Fruit fly (Drosophila melanogaster) whole organism, embryonic: ENCODE data around the gene Acf.

Experiments used
- Adf1 ChIP-seq: fragments of 200-800 bp; sonication (Bioruptor generic); IDR thresholded peaks from 2 replicates; pipeline ENCODE4 v1.3.6; 2022; ENCODE audit warnings: missing biosample characterization, missing genetic modification characterization
- Atf-2 ChIP-seq: fragments of 200-800 bp; sonication (Bioruptor generic); optimal IDR thresholded peaks from 2 replicates; lab custom pipeline; 2016; ENCODE audit warnings: missing biosample characterization, missing genetic modification characterization
- BtbVII ChIP-seq: fragments of 200-800 bp; sonication (Bioruptor generic); optimal IDR thresholded peaks from 3 replicates; lab custom pipeline; 2017; ENCODE audit warnings: missing biosample characterization, mild to moderate bottlenecking, missing genetic modification characterization
- CG10321 ChIP-seq: fragments of 200-800 bp; sonication (Bioruptor generic); IDR thresholded peaks from 2 replicates; pipeline ENCODE4 v1.3.6; 2022; ENCODE audit warnings: missing biosample characterization, missing genetic modification characterization
- CG10462 ChIP-seq: fragments of 200-800 bp; sonication (Bioruptor generic); optimal IDR thresholded peaks from 2 replicates; lab custom pipeline; 2016; ENCODE audit warnings: missing biosample characterization, missing genetic modification characterization
- CG13894 ChIP-seq: fragments of 200-800 bp; sonication (Bioruptor generic); optimal IDR thresholded peaks from 3 replicates; lab custom pipeline; 2018; ENCODE audit warnings: missing biosample characterization, mild to moderate bottlenecking, missing genetic modification characterization, moderate library complexity
- CG14050 ChIP-seq: fragments of 200-800 bp; sonication (Bioruptor generic); IDR thresholded peaks from 3 replicates; pipeline ENCODE4 v1.3.6; 2022; ENCODE audit warnings: missing biosample characterization, missing genetic modification characterization
- CG14965 ChIP-seq: fragments of 200-800 bp; sonication (Bioruptor generic); optimal IDR thresholded peaks from 2 replicates; lab custom pipeline; 2016; ENCODE audit warnings: missing biosample characterization, missing genetic modification characterization, borderline replicate concordance
- CG15696 ChIP-seq: fragments of 200-800 bp; sonication (Bioruptor generic); optimal IDR thresholded peaks from 2 replicates; lab custom pipeline; 2019; ENCODE audit warnings: missing biosample characterization, mild to moderate bottlenecking, missing genetic modification characterization, moderate library complexity
- CG17568 ChIP-seq: fragments of 200-800 bp; sonication (Bioruptor generic); optimal IDR thresholded peaks from 2 replicates; lab custom pipeline; 2018; ENCODE audit warnings: missing biosample characterization, mild to moderate bottlenecking, missing genetic modification characterization, moderate library complexity
- CG4404 ChIP-seq: fragments of 200-800 bp; sonication (Bioruptor generic); IDR thresholded peaks from 2 replicates; pipeline ENCODE4 v1.3.6; 2022; ENCODE audit warnings: missing biosample characterization, missing genetic modification characterization
- CG4424 ChIP-seq: fragments of 200-800 bp; sonication (Bioruptor generic); optimal IDR thresholded peaks from 3 replicates; lab custom pipeline; 2016; ENCODE audit warnings: missing biosample characterization, missing genetic modification characterization
- CG4854 ChIP-seq: fragments of 200-800 bp; sonication (Bioruptor generic); optimal IDR thresholded peaks from 2 replicates; lab custom pipeline; 2016; ENCODE audit warnings: missing biosample characterization, missing genetic modification characterization, inconsistent platforms
- CG5180 ChIP-seq: fragments of 200-800 bp; sonication (Bioruptor generic); optimal IDR thresholded peaks from 3 replicates; lab custom pipeline; 2017; ENCODE audit warnings: missing biosample characterization, missing genetic modification characterization, mild to moderate bottlenecking, moderate library complexity, missing genetic modification reagents
- CG7745 ChIP-seq: fragments of 200-800 bp; sonication (Bioruptor generic); optimal IDR thresholded peaks from 2 replicates; lab custom pipeline; 2018; ENCODE audit warnings: missing biosample characterization, mild to moderate bottlenecking, missing genetic modification characterization, moderate library complexity
- CG8478 ChIP-seq: fragments of >200 bp; optimal IDR thresholded peaks from 2 replicates; lab custom pipeline; 2018
- CG8765 ChIP-seq: fragments of 200-800 bp; sonication (Bioruptor generic); IDR thresholded peaks from 2 replicates; pipeline ENCODE4 v1.3.6; 2022; ENCODE audit warnings: missing biosample characterization, missing genetic modification characterization
- CG9215 ChIP-seq: fragments of 200-800 bp; sonication (Bioruptor generic); IDR thresholded peaks from 2 replicates; pipeline ENCODE4 v1.3.6; 2022; ENCODE audit warnings: missing biosample characterization, missing genetic modification characterization
- CHES-1-like ChIP-seq: fragments of 200-800 bp; sonication (Bioruptor generic); optimal IDR thresholded peaks from 2 replicates; lab custom pipeline; 2016; ENCODE audit warnings: missing biosample characterization, missing genetic modification characterization
- CrebB ChIP-seq: fragments of 200-800 bp; sonication (Bioruptor generic); optimal IDR thresholded peaks from 3 replicates; lab custom pipeline; 2018; ENCODE audit warnings: missing biosample characterization, mild to moderate bottlenecking, missing genetic modification characterization
- D ChIP-seq, 2 experiments: fragments of 200-800 bp in 1 of 2; fragments of >200 bp in 1 of 2; sonication (Bioruptor generic) in 1 of 2; optimal IDR thresholded peaks; 2 replicates in 1 of 2; 3 replicates in 1 of 2; lab custom pipeline; 2017; ENCODE audit warnings: mild to moderate bottlenecking in 1 of 2, missing biosample characterization in 1 of 2, missing genetic modification characterization in 1 of 2, missing genetic modification reagents in 1 of 2
- Dip2 ChIP-seq: fragments of 200-800 bp; sonication (Bioruptor generic); IDR thresholded peaks from 2 replicates; pipeline ENCODE4 v1.3.6; 2022; ENCODE audit warnings: missing biosample characterization, missing genetic modification characterization
- Hmr ChIP-seq: fragments of 200-800 bp; sonication (Bioruptor generic); optimal IDR thresholded peaks from 3 replicates; lab custom pipeline; 2017; ENCODE audit warnings: mild to moderate bottlenecking, missing biosample characterization, missing genetic modification reagents, missing genetic modification characterization
- Hr3 ChIP-seq: fragments of 200-800 bp; sonication (Bioruptor generic); optimal IDR thresholded peaks from 3 replicates; lab custom pipeline; 2016; ENCODE audit warnings: missing biosample characterization, missing genetic modification characterization
- Nf-YA ChIP-seq: fragments of 200-800 bp; sonication (Bioruptor generic); IDR thresholded peaks from 2 replicates; pipeline ENCODE4 v1.3.6; 2022; ENCODE audit warnings: missing biosample characterization, missing genetic modification characterization
- Rfx ChIP-seq: fragments of 200-800 bp; sonication (Bioruptor generic); IDR thresholded peaks from 2 replicates; pipeline ENCODE4 v1.3.6; 2022; ENCODE audit warnings: missing biosample characterization, missing genetic modification characterization
- Sin3A ChIP-seq: fragments of >200 bp; optimal IDR thresholded peaks from 2 replicates; lab custom pipeline; 2018
- Six4 ChIP-seq: fragments of 200-800 bp; sonication (Bioruptor generic); optimal IDR thresholded peaks from 2 replicates; lab custom pipeline; 2016; ENCODE audit warnings: missing biosample characterization, missing genetic modification characterization
- TFAM ChIP-seq: fragments of 200-800 bp; sonication (Bioruptor generic); optimal IDR thresholded peaks from 2 replicates; lab custom pipeline; 2017; ENCODE audit warnings: missing biosample characterization, missing genetic modification characterization, inconsistent platforms
- Tbp ChIP-seq: fragments of >200 bp; optimal IDR thresholded peaks from 2 replicates; lab custom pipeline; 2018; ENCODE audit warnings: missing biosample characterization, missing genetic modification characterization
- ase ChIP-seq: fragments of 200-800 bp; sonication (Bioruptor generic); IDR thresholded peaks from 3 replicates; pipeline ENCODE4 v1.3.6; 2022; ENCODE audit warnings: missing biosample characterization, missing genetic modification characterization
- cas ChIP-seq: fragments of 200-800 bp; sonication (Bioruptor generic); IDR thresholded peaks from 2 replicates; pipeline ENCODE4 v1.3.6; 2022; ENCODE audit warnings: missing biosample characterization, missing genetic modification characterization
- chm ChIP-seq: fragments of 200-800 bp; sonication (Bioruptor generic); IDR thresholded peaks from 2 replicates; pipeline ENCODE4 v1.3.6; 2022; ENCODE audit warnings: missing biosample characterization, missing genetic modification characterization
- disco-r ChIP-seq: fragments of 200-800 bp; sonication (Bioruptor generic); optimal IDR thresholded peaks from 2 replicates; lab custom pipeline; 2016; ENCODE audit warnings: missing biosample characterization, missing genetic modification characterization
- dpn ChIP-seq, 2 experiments: fragments of 200-800 bp; sonication (Bioruptor generic); optimal IDR thresholded peaks; 3 replicates each; lab custom pipeline; 2016; ENCODE audit warnings: missing biosample characterization in 2 of 2, missing genetic modification characterization in 2 of 2
- eve ChIP-seq, 2 experiments: fragments of >200 bp; optimal IDR thresholded peaks; 2 replicates each; lab custom pipeline; 2017; ENCODE audit warnings: missing biosample characterization in 2 of 2, missing genetic modification characterization in 2 of 2
- fru ChIP-seq: fragments of >200 bp; optimal IDR thresholded peaks from 2 replicates; lab custom pipeline; 2017
- hth ChIP-seq: fragments of >200 bp; optimal IDR thresholded peaks from 2 replicates; lab custom pipeline; 2017; ENCODE audit warnings: inconsistent platforms
- insv ChIP-seq, 2 experiments: fragments of 200-800 bp; sonication (Bioruptor generic); optimal IDR thresholded peaks; 3 replicates each; lab custom pipeline; 2016 to 2018; ENCODE audit warnings: missing biosample characterization in 2 of 2, missing genetic modification characterization in 2 of 2
- jigr1 ChIP-seq: fragments of 200-800 bp; sonication (Bioruptor generic); IDR thresholded peaks from 3 replicates; pipeline ENCODE4 v1.3.6; 2022; ENCODE audit warnings: missing biosample characterization, missing genetic modification characterization
- klu ChIP-seq: fragments of 200-800 bp; sonication (Bioruptor generic); IDR thresholded peaks from 2 replicates; pipeline ENCODE4 v1.3.6; 2022; ENCODE audit warnings: missing biosample characterization, missing genetic modification characterization
- mirr ChIP-seq: fragments of 200-800 bp; sonication (Bioruptor generic); optimal IDR thresholded peaks from 3 replicates; lab custom pipeline; 2018; ENCODE audit warnings: missing biosample characterization, mild to moderate bottlenecking, missing genetic modification characterization
- mld ChIP-seq: fragments of 200-800 bp; sonication (Bioruptor generic); IDR thresholded peaks from 3 replicates; pipeline ENCODE4 v1.3.6; 2022; ENCODE audit warnings: missing biosample characterization, missing genetic modification characterization; ENCODE audit not compliant: partially characterized antibody
- nerfin-2 ChIP-seq: fragments of 200-800 bp; sonication (Bioruptor generic); IDR thresholded peaks from 2 replicates; pipeline ENCODE4 v1.3.6; 2022; ENCODE audit warnings: missing biosample characterization, missing genetic modification characterization; ENCODE audit not compliant: partially characterized antibody
- onecut ChIP-seq: fragments of 200-800 bp; sonication (Bioruptor generic); IDR thresholded peaks from 2 replicates; pipeline ENCODE4 v1.3.6; 2022; ENCODE audit warnings: missing biosample characterization, missing genetic modification characterization
- pb ChIP-seq: fragments of 200-800 bp; sonication (Bioruptor generic); optimal IDR thresholded peaks from 3 replicates; lab custom pipeline; 2016; ENCODE audit warnings: missing biosample characterization, missing genetic modification characterization
- pita ChIP-seq: fragments of 200-800 bp; sonication (Bioruptor generic); optimal IDR thresholded peaks from 2 replicates; lab custom pipeline; 2017; ENCODE audit warnings: missing biosample characterization, mild to moderate bottlenecking, missing genetic modification characterization
- ranshi ChIP-seq: fragments of 200-800 bp; sonication (Bioruptor generic); IDR thresholded peaks from 2 replicates; pipeline ENCODE4 v1.3.6; 2022; ENCODE audit warnings: missing biosample characterization, missing genetic modification characterization
- scrt ChIP-seq: fragments of 200-800 bp; sonication (Bioruptor generic); optimal IDR thresholded peaks from 2 replicates; lab custom pipeline; 2018; ENCODE audit warnings: missing biosample characterization, mild to moderate bottlenecking, missing genetic modification characterization, moderate library complexity
- shn ChIP-seq: fragments of 200-800 bp; sonication (Bioruptor generic); optimal IDR thresholded peaks from 3 replicates; lab custom pipeline; 2016; ENCODE audit warnings: missing biosample characterization, missing genetic modification characterization
- tna ChIP-seq: fragments of 200-800 bp; sonication (Bioruptor generic); IDR thresholded peaks from 2 replicates; pipeline ENCODE4 v1.3.6; 2022; ENCODE audit warnings: missing biosample characterization, missing genetic modification characterization; ENCODE audit not compliant: partially characterized antibody

Acf gene

DNA sequence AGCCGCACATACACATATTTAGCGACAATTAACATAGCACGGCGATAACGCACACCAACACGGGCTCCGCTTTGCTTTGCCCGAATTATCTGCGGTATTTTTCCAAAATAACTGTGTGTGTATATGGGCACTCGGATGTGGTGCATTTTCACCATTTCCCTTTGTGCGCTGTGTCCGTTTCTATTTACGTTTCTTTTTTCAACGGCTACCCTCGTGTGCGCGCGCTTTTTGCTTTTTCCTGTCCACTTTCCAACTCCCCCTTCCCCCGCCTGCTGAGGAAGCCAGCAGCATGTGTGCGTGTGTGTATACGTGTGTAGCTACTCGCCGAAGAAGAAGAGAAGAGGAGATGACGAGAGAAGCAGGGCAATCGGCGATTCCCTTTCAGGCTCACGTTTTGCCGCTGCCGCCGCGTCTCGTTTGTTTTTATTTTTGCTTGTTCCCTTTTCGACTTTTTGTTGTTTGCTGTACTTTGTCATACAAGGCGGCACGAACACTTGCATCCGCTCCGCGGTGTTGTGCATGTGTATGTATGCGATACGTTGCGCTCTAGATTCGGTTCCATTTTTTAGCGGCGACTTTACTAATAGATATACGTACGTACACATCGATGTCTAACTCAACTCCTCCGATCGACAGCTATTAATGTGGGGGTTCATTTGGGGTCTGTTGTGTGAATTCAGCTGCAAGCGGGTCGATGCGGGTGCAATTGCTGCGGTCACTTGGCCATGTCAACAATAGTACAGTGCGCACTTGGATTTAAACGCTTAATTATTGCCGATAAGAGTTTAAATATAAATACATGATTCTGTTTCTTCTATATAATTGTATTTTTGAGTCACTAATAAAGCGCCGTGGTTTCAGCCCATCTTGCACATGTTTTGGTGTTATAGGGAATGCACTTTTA is 45.4 kb upstream of the Acf start (continued):
- TF ChIP-seq nerfin-2 (no peak), Hmr (no peak), ase (GFP tag; lab: Robert Waterston, UW) (no peak), CG7745 (no peak), CG14965 (GFP tag; lab: Kevin White, UChicago) (no peak), CG9215 (GFP tag; lab: Robert Waterston, UW) (no peak), CHES-1-like (GFP tag; lab: Kevin White, UChicago) (peak; percentile 33), CG10321 (no peak), insv (GFP tag; optimal IDR thresholded peaks at IDR 0.05; lab: Kevin White, UChicago) (peak in 1 of 2 experiments; percentile 13), cas (GFP tag; lab: Robert Waterston, UW) (no peak), pita (GFP tag; lab: Kevin White, UChicago) (no peak), klu (GFP tag; lab: Robert Waterston, UW) (no peak), hth (no peak), pb (GFP tag; lab: Kevin White, UChicago) (no peak), CG4424 (GFP tag; lab: Kevin White, UChicago) (no peak), BtbVII (GFP tag; lab: Kevin White, UChicago) (no peak), CG5180 (GFP tag; lab: Kevin White, UChicago) (no peak), dpn (GFP tag; optimal IDR thresholded peaks at IDR 0.05; lab: Kevin White, UChicago) (no peak), CG17568 (GFP tag; lab: Kevin White, UChicago) (peak; percentile 20), CG10462 (GFP tag; lab: Kevin White, UChicago) (no peak), Hr3 (GFP tag; lab: Kevin White, UChicago) (no peak), Adf1 (GFP tag; lab: Robert Waterston, UW) (no peak), CG4854 (GFP tag; lab: Kevin White, UChicago) (no peak), chm (GFP tag; lab: Robert Waterston, UW) (no peak), ranshi (no peak), CG13894 (tag; lab: Kevin White, UChicago) (no peak), Atf-2 (GFP tag; lab: Kevin White, UChicago) (no peak), D (optimal IDR thresholded peaks at IDR 0.05; lab: Kevin White, UChicago) (peak; percentile 34), D (GFP tag; optimal IDR thresholded peaks at IDR 0.05; lab: Kevin White, UChicago) (no peak), Sin3A (lab: Kevin White, UChicago) (no peak), CG15696 (tag; lab: Kevin White, UChicago) (no peak), scrt (GFP tag; lab: Kevin White, UChicago) (peak; percentile 14), CrebB (no peak), Six4 (no peak), CG8765 (GFP tag; lab: Robert Waterston, UW) (no peak), onecut (no peak), Rfx (GFP tag; lab: Robert Waterston, UW) (no peak), mirr (GFP tag; lab: Kevin White, UChicago) (peak; percentile 37), tna (GFP tag; lab: Robert Waterston, UW) (no peak), CG4404 (GFP tag; lab: Robert Waterston, UW) (no peak), Dip2 (GFP tag; lab: Robert Waterston, UW) (no peak), Nf-YA (GFP tag; lab: Robert Waterston, UW) (no peak), mld (GFP tag; lab: Robert Waterston, UW) (no peak), shn (GFP tag; lab: Kevin White, UChicago) (no peak), jigr1 (GFP tag; lab: Robert Waterston, UW) (no peak), fru (lab: Kevin White, UChicago) (peak; percentile 1), CG14050 (GFP tag; lab: Robert Waterston, UW) (no peak), CG8478 (lab: Kevin White, UChicago) (no peak), TFAM (GFP tag; lab: Kevin White, UChicago) (no peak), Tbp (GFP tag; lab: Kevin White, UChicago) (no peak), eve (GFP tag; optimal IDR thresholded peaks at IDR 0.05; lab: Kevin White, UChicago) (no peak), disco-r (GFP tag; lab: Kevin White, UChicago) (no peak)
